Fruit fly (Drosophila melanogaster) whole organism, adult: Measurements from ENCODE around the gene CG33928.

Experiments
- CG11617 ChIP-seq: fragments of 200-800 bp; sonication (Bioruptor generic); optimal IDR thresholded peaks from 2 replicates; lab custom pipeline; 2017; ENCODE audit warnings: mild to moderate bottlenecking, missing biosample characterization, missing genetic modification reagents, missing genetic modification characterization
- CG12768 ChIP-seq: fragments of 200-800 bp; sonication (Bioruptor generic); optimal IDR thresholded peaks from 2 replicates; lab custom pipeline; 2017; ENCODE audit warnings: missing biosample characterization, missing genetic modification characterization, mild to moderate bottlenecking, moderate library complexity, missing genetic modification reagents
- CG14711 ChIP-seq: fragments of 200-800 bp; sonication (Bioruptor generic); optimal IDR thresholded peaks from 2 replicates; lab custom pipeline; 2018; ENCODE audit warnings: missing biosample characterization, mild to moderate bottlenecking, missing genetic modification characterization, moderate library complexity
- CG1620 ChIP-seq: fragments of 200-800 bp; sonication (Bioruptor generic); optimal IDR thresholded peaks from 2 replicates; lab custom pipeline; 2016; ENCODE audit warnings: missing biosample characterization, missing genetic modification characterization
- CG33017 ChIP-seq: fragments of 200-800 bp; sonication (Bioruptor generic); optimal IDR thresholded peaks from 2 replicates; lab custom pipeline; 2018; ENCODE audit warnings: missing biosample characterization, mild to moderate bottlenecking, missing genetic modification characterization, moderate library complexity
- CG5204 ChIP-seq: fragments of 200-800 bp; sonication (Bioruptor generic); optimal IDR thresholded peaks from 2 replicates; lab custom pipeline; 2016; ENCODE audit warnings: missing biosample characterization, missing genetic modification characterization
- CG7045 ChIP-seq: fragments of 200-800 bp; sonication (Bioruptor generic); optimal IDR thresholded peaks from 2 replicates; lab custom pipeline; 2017; ENCODE audit warnings: missing biosample characterization, mild to moderate bottlenecking, missing genetic modification characterization
- CG7101 ChIP-seq: fragments of 200-800 bp; sonication (Bioruptor generic); optimal IDR thresholded peaks from 2 replicates; lab custom pipeline; 2018; ENCODE audit warnings: missing biosample characterization, mild to moderate bottlenecking, missing genetic modification characterization, moderate library complexity
- Clk ChIP-seq: fragments of 200-800 bp; sonication (Bioruptor generic); optimal IDR thresholded peaks from 2 replicates; lab custom pipeline; 2017; ENCODE audit warnings: missing biosample characterization, missing genetic modification characterization
- Crg-1 ChIP-seq: fragments of 200-800 bp; sonication (Bioruptor generic); optimal IDR thresholded peaks from 2 replicates; lab custom pipeline; 2016; ENCODE audit warnings: missing biosample characterization, missing genetic modification characterization
- Hr96 ChIP-seq: fragments of 200-800 bp; sonication (Bioruptor generic); optimal IDR thresholded peaks from 2 replicates; lab custom pipeline; 2016; ENCODE audit warnings: missing biosample characterization, missing genetic modification characterization
- Mnt ChIP-seq: fragments of 200-800 bp; sonication (Bioruptor generic); optimal IDR thresholded peaks from 2 replicates; lab custom pipeline; 2016; ENCODE audit warnings: missing biosample characterization, mild to moderate bottlenecking, missing genetic modification characterization
- bab1 ChIP-seq: fragments of 200-800 bp; sonication (Bioruptor generic); optimal IDR thresholded peaks from 3 replicates; lab custom pipeline; 2019; ENCODE audit warnings: missing biosample characterization, mild to moderate bottlenecking, missing genetic modification characterization, moderate library complexity
- cic ChIP-seq: fragments of 200-800 bp; sonication (Bioruptor generic); optimal IDR thresholded peaks from 2 replicates; lab custom pipeline; 2017; ENCODE audit warnings: missing biosample characterization, mild to moderate bottlenecking, missing genetic modification characterization, moderate library complexity
- cnc ChIP-seq, 2 experiments: fragments of >200 bp; optimal IDR thresholded peaks; 2 replicates each; lab custom pipeline; 2017
- kay ChIP-seq: fragments of 200-800 bp; sonication (Bioruptor generic); peaks from one replicate; lab custom pipeline; 2016; ENCODE audit warnings: missing biosample characterization, missing genetic modification characterization, borderline replicate concordance
- ovo ChIP-seq: fragments of 200-800 bp; sonication (Bioruptor generic); optimal IDR thresholded peaks from 2 replicates; lab custom pipeline; 2016; ENCODE audit warnings: missing biosample characterization, missing genetic modification characterization
- pad ChIP-seq: fragments of 200-800 bp; sonication (Bioruptor generic); optimal IDR thresholded peaks from 3 replicates; lab custom pipeline; 2017; ENCODE audit warnings: missing biosample characterization, missing genetic modification characterization, mild to moderate bottlenecking, moderate library complexity, missing genetic modification reagents
- tj ChIP-seq: fragments of 200-800 bp; sonication (Bioruptor generic); optimal IDR thresholded peaks from 3 replicates; lab custom pipeline; 2017; ENCODE audit warnings: missing biosample characterization, mild to moderate bottlenecking, missing genetic modification characterization, moderate library complexity
- toe ChIP-seq: fragments of 200-800 bp; sonication (Bioruptor generic); optimal IDR thresholded peaks from 2 replicates; lab custom pipeline; 2016; ENCODE audit warnings: missing biosample characterization, missing genetic modification characterization

The CG33928 gene

DNA sequence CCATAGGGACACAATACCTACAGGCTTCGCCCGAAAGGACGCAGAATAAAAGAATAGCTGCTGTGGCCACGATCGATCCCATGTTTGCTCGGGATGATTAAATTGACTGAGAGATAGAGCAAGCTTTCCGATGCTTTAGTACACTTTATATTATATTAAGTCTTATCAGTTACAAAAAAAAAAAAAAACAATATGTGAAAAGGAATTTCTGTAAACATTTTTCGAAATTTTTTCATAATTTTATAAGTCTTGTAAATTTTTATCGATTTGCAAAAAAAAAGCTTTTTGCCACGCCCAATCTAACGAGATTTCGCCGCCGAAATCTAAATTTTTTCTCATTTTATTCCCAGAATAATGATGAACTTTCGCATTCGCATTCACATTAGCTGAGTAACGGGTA is 21.5 kb upstream of the CG33928 start, which contains the start of gene CG18563:
TSS of gene CG18563 (minus strand) at position 101 of the 400 bp plus-strand sequence.
- TF ChIP-seq CG7101, result no peak
- TF ChIP-seq kay (GFP tag; lab: Kevin White, UChicago), result peak; percentile 70

- TF ChIP-seq toe (GFP tag; lab: Kevin White, UChicago) (no peak), CG7045 (GFP tag; lab: Kevin White, UChicago) (no peak), CG11617 (GFP tag; lab: Kevin White, UChicago) (no peak), tj (no peak), Clk (GFP tag; lab: Kevin White, UChicago) (no peak), CG5204 (GFP tag; lab: Kevin White, UChicago) (no peak), Hr96 (GFP tag; lab: Kevin White, UChicago) (no peak), pad (GFP tag; lab: Kevin White, UChicago) (no peak), kay (GFP tag; lab: Kevin White, UChicago) (no peak), ovo (no peak), Mnt (GFP tag; lab: Kevin White, UChicago) (no peak), CG33017 (no peak), CG14711 (tag; lab: Kevin White, UChicago) (no peak), cic (GFP tag; lab: Kevin White, UChicago) (no peak), CG1620 (GFP tag; lab: Kevin White, UChicago) (no peak)
Measured at dm6 chr2L:17455823-17456222, 19.4 kb upstream of the CG33928 start, which contains the start of gene SPH93. TSS of gene SPH93 (minus strand) at chr2L:17455923.

DNA sequence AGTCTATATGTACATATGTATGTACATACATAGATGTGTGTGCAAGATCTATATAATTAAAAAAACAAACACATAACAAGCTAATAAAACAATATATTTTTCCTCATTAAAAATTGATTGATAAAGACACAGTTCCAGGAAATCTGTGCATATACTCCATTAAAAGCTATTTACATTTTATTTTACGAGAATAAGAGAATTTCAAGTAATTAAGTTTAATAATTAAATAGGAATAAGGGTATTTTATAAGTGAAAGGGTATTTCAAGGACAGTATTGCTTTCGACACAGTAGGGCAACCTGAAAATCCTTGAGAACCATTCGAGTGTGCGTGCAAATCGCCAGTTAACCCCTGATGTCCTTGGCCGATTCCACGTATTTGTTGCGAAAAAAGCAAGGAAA is 16.2 kb upstream of the CG33928 start, which contains the start of gene CG5050:
TSS of gene CG5050 (plus strand) at position 301 of the 400 bp plus-strand sequence.
- TF ChIP-seq CG7045 (GFP tag; lab: Kevin White, UChicago), result no peak
- no peak for TF ChIP-seq CG7101
- no peak for TF ChIP-seq CG11617 (GFP tag; lab: Kevin White, UChicago)
- no peak for TF ChIP-seq CG12768 (GFP tag; lab: Kevin White, UChicago)
- no peak for TF ChIP-seq ovo
- TF ChIP-seq kay (GFP tag; lab: Kevin White, UChicago), result no peak
- no peak for TF ChIP-seq bab1 (GFP tag; lab: Kevin White, UChicago)
- no peak for TF ChIP-seq CG14711 (tag; lab: Kevin White, UChicago)
- TF ChIP-seq CG33017, result no peak
- no peak for TF ChIP-seq pad (GFP tag; lab: Kevin White, UChicago)
- TF ChIP-seq cnc (optimal IDR thresholded peaks at IDR 0.05; lab: Kevin White, UChicago), result no peak
- TF ChIP-seq cic (GFP tag; lab: Kevin White, UChicago), result no peak
- no peak for TF ChIP-seq toe (GFP tag; lab: Kevin White, UChicago)
- no peak for TF ChIP-seq Crg-1 (GFP tag; lab: Kevin White, UChicago)
- no peak for TF ChIP-seq Clk (GFP tag; lab: Kevin White, UChicago)
- TF ChIP-seq CG1620 (GFP tag; lab: Kevin White, UChicago), result no peak
- TF ChIP-seq Hr96 (GFP tag; lab: Kevin White, UChicago), result no peak
- TF ChIP-seq tj, result no peak
- TF ChIP-seq Mnt (GFP tag; lab: Kevin White, UChicago), result no peak
- no peak for TF ChIP-seq CG5204 (GFP tag; lab: Kevin White, UChicago)

DNA sequence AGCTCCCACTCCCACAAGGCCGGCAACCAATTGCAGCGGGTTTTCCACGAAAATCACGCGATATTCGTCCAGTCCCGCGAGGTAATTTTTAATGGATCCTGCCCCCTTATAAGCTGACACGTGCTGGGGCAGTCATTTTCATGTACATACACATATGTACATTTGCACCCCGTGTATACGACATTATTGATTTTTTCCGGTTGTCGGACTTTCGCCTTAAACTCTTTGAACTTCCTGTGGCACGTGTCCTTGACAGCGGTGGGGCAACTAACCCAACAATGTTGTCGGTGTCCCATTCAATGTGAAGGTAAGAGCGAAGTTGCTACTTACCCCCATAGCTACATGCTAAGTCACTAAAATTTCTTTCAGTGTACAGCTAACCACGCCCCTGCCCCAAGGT is 15.7 kb upstream of the CG33928 start:
- TF ChIP-seq CG12768 (GFP tag; lab: Kevin White, UChicago) (no peak), CG7045 (GFP tag; lab: Kevin White, UChicago) (no peak), kay (GFP tag; lab: Kevin White, UChicago) (no peak), Hr96 (GFP tag; lab: Kevin White, UChicago) (no peak)

- TF ChIP-seq toe (GFP tag; lab: Kevin White, UChicago) (peak; percentile 33), CG5204 (GFP tag; lab: Kevin White, UChicago) (peak; percentile 66), CG33017 (peak; percentile 64), Clk (GFP tag; lab: Kevin White, UChicago) (no peak), tj (peak; percentile 21), kay (GFP tag; lab: Kevin White, UChicago) (peak; percentile 99), CG14711 (tag; lab: Kevin White, UChicago) (peak; percentile 68), pad (GFP tag; lab: Kevin White, UChicago) (peak; percentile 30), CG12768 (GFP tag; lab: Kevin White, UChicago) (peak; percentile 51), Mnt (GFP tag; lab: Kevin White, UChicago) (peak; percentile 19), CG7045 (GFP tag; lab: Kevin White, UChicago) (peak; percentile 73), ovo (no peak), cnc (optimal IDR thresholded peaks at IDR 0.05; lab: Kevin White, UChicago) (peak; percentile 85 to 87), Hr96 (GFP tag; lab: Kevin White, UChicago) (peak; percentile 35), bab1 (GFP tag; lab: Kevin White, UChicago) (peak; percentile 40), cic (GFP tag; lab: Kevin White, UChicago) (peak; percentile 98), CG1620 (GFP tag; lab: Kevin White, UChicago) (no peak), Crg-1 (GFP tag; lab: Kevin White, UChicago) (peak; percentile 55), CG7101 (peak; percentile 75), CG11617 (GFP tag; lab: Kevin White, UChicago) (peak; percentile 75)
Measured at dm6 chr2L:17450505-17451415, 14.4 kb upstream of the CG33928 start.
